Fruit fly (Drosophila melanogaster) whole organism, embryonic: ENCODE data around the gene Oscillin.

Experiments used
- Ada2b ChIP-seq: fragments of 200-800 bp; sonication (Bioruptor generic); IDR thresholded peaks from 2 replicates; pipeline ENCODE4 v1.3.6; 2022; ENCODE audit warnings: missing biosample characterization, missing genetic modification characterization
- Antp ChIP-seq: fragments of 200-800 bp; sonication (Bioruptor generic); optimal IDR thresholded peaks from 3 replicates; lab custom pipeline; 2016; ENCODE audit warnings: missing biosample characterization, missing genetic modification characterization
- CG10267 ChIP-seq: fragments of 200-800 bp; sonication (Bioruptor generic); optimal IDR thresholded peaks from 2 replicates; lab custom pipeline; 2018; ENCODE audit warnings: missing biosample characterization, mild to moderate bottlenecking, missing genetic modification characterization, moderate library complexity
- CG10321 ChIP-seq: fragments of 200-800 bp; sonication (Bioruptor generic); IDR thresholded peaks from 2 replicates; pipeline ENCODE4 v1.3.6; 2022; ENCODE audit warnings: missing biosample characterization, missing genetic modification characterization
- CG11398 ChIP-seq: fragments of 200-800 bp; sonication (Bioruptor generic); optimal IDR thresholded peaks from 2 replicates; lab custom pipeline; 2016; ENCODE audit warnings: missing biosample characterization, missing genetic modification characterization
- CG14710 ChIP-seq: fragments of 200-800 bp; sonication (Bioruptor generic); optimal IDR thresholded peaks from 3 replicates; lab custom pipeline; 2019; ENCODE audit warnings: missing biosample characterization, mild to moderate bottlenecking, missing genetic modification characterization, moderate library complexity
- CG14860 ChIP-seq: fragments of 200-800 bp; sonication (Bioruptor generic); IDR thresholded peaks from 3 replicates; pipeline ENCODE4 v1.3.6; 2022; ENCODE audit warnings: missing biosample characterization, missing genetic modification characterization; ENCODE audit not compliant: partially characterized antibody
- CG15601 ChIP-seq: fragments of 200-800 bp; sonication (Bioruptor generic); optimal IDR thresholded peaks from 3 replicates; lab custom pipeline; 2019; ENCODE audit warnings: missing biosample characterization, mild to moderate bottlenecking, missing genetic modification characterization, moderate library complexity
- CG16813 ChIP-seq: fragments of 200-800 bp; sonication (Bioruptor generic); IDR thresholded peaks from 3 replicates; pipeline ENCODE4 v1.3.6; 2022; ENCODE audit warnings: missing biosample characterization, missing genetic modification characterization; ENCODE audit not compliant: partially characterized antibody
- CG17568 ChIP-seq: fragments of 200-800 bp; sonication (Bioruptor generic); optimal IDR thresholded peaks from 2 replicates; lab custom pipeline; 2018; ENCODE audit warnings: missing biosample characterization, mild to moderate bottlenecking, missing genetic modification characterization, moderate library complexity
- CG18619 ChIP-seq: fragments of 200-800 bp; sonication (Bioruptor generic); optimal IDR thresholded peaks from 3 replicates; lab custom pipeline; 2017; ENCODE audit warnings: missing biosample characterization, mild to moderate bottlenecking, missing genetic modification characterization
- CG18764 ChIP-seq: fragments of 200-800 bp; sonication (Bioruptor generic); optimal IDR thresholded peaks from 3 replicates; lab custom pipeline; 2016; ENCODE audit warnings: missing biosample characterization, missing genetic modification characterization
- CG2889 ChIP-seq: fragments of 200-800 bp; sonication (Bioruptor generic); IDR thresholded peaks from 3 replicates; pipeline ENCODE4 v1.3.6; 2022; ENCODE audit warnings: missing biosample characterization, missing genetic modification characterization
- CG30403 ChIP-seq: fragments of 200-800 bp; sonication (Bioruptor generic); optimal IDR thresholded peaks from 3 replicates; lab custom pipeline; 2016; ENCODE audit warnings: missing biosample characterization, missing genetic modification characterization
- CG31388 ChIP-seq: fragments of 200-800 bp; sonication (Bioruptor generic); optimal IDR thresholded peaks from 2 replicates; lab custom pipeline; 2016; ENCODE audit warnings: missing biosample characterization, missing genetic modification characterization
- CG34422 ChIP-seq: fragments of 200-800 bp; sonication (Bioruptor generic); IDR thresholded peaks from 3 replicates; pipeline ENCODE4 v1.3.6; 2022; ENCODE audit warnings: missing biosample characterization, missing genetic modification characterization
- CG4854 ChIP-seq: fragments of 200-800 bp; sonication (Bioruptor generic); optimal IDR thresholded peaks from 2 replicates; lab custom pipeline; 2016; ENCODE audit warnings: missing biosample characterization, missing genetic modification characterization, inconsistent platforms
- CG6689 ChIP-seq: fragments of 200-800 bp; sonication (Bioruptor generic); IDR thresholded peaks from 2 replicates; pipeline ENCODE4 v1.3.6; 2022; ENCODE audit warnings: missing biosample characterization, missing genetic modification characterization
- CG6854 ChIP-seq: fragments of 200-800 bp; sonication (Bioruptor generic); optimal IDR thresholded peaks from 3 replicates; lab custom pipeline; 2017; ENCODE audit warnings: missing biosample characterization, mild to moderate bottlenecking, missing genetic modification characterization
- CG7357 ChIP-seq: fragments of 200-800 bp; sonication (Bioruptor generic); IDR thresholded peaks from 3 replicates; pipeline ENCODE4 v1.3.6; 2022; ENCODE audit warnings: missing biosample characterization, missing genetic modification characterization
- CG7372 ChIP-seq: fragments of 200-800 bp; sonication (Bioruptor generic); IDR thresholded peaks from 2 replicates; pipeline ENCODE4 v1.3.6; 2022; ENCODE audit warnings: missing biosample characterization, missing genetic modification characterization
- CG9609 ChIP-seq: fragments of 200-800 bp; sonication (Bioruptor generic); optimal IDR thresholded peaks from 3 replicates; lab custom pipeline; 2016; ENCODE audit warnings: missing biosample characterization, missing genetic modification characterization
- CHES-1-like ChIP-seq: fragments of 200-800 bp; sonication (Bioruptor generic); optimal IDR thresholded peaks from 2 replicates; lab custom pipeline; 2016; ENCODE audit warnings: missing biosample characterization, missing genetic modification characterization
- Dref ChIP-seq: fragments of 200-800 bp; sonication (Bioruptor generic); IDR thresholded peaks from 2 replicates; pipeline ENCODE4 v1.3.6; 2022; ENCODE audit warnings: missing biosample characterization, missing genetic modification characterization
- Drgx ChIP-seq: fragments of 200-800 bp; sonication (Bioruptor generic); IDR thresholded peaks from 2 replicates; pipeline ENCODE4 v1.3.6; 2022; ENCODE audit warnings: missing biosample characterization, missing genetic modification characterization
- HLHmδ ChIP-seq: fragments of 200-800 bp; sonication (Bioruptor generic); optimal IDR thresholded peaks from 2 replicates; lab custom pipeline; 2018; ENCODE audit warnings: missing biosample characterization, mild to moderate bottlenecking, missing genetic modification characterization, moderate library complexity
- Hr78 ChIP-seq, 2 experiments: fragments of 200-800 bp in 1 of 2; fragments of >200 bp in 1 of 2; sonication (Bioruptor generic) in 1 of 2; optimal IDR thresholded peaks; 2 replicates each; lab custom pipeline; 2017 to 2019; ENCODE audit warnings: missing biosample characterization in 2 of 2, missing genetic modification characterization in 2 of 2, mild to moderate bottlenecking in 1 of 2, moderate library complexity in 1 of 2
- Myb ChIP-seq: fragments of 200-800 bp; sonication (Bioruptor generic); optimal IDR thresholded peaks from 2 replicates; lab custom pipeline; 2016; ENCODE audit warnings: missing biosample characterization, missing genetic modification characterization
- NFAT ChIP-seq: fragments of 200-800 bp; sonication (Bioruptor generic); IDR thresholded peaks from 2 replicates; pipeline ENCODE4 v1.3.6; 2022; ENCODE audit warnings: missing biosample characterization, missing genetic modification characterization
- Ravus ChIP-seq: fragments of 200-800 bp; sonication (Bioruptor generic); IDR thresholded peaks from 2 replicates; pipeline ENCODE4 v1.3.6; 2022; ENCODE audit warnings: missing biosample characterization, missing genetic modification characterization
- Six4 ChIP-seq: fragments of 200-800 bp; sonication (Bioruptor generic); optimal IDR thresholded peaks from 2 replicates; lab custom pipeline; 2016; ENCODE audit warnings: missing biosample characterization, missing genetic modification characterization
- Sry-δ ChIP-seq: fragments of 200-800 bp; sonication (Bioruptor generic); optimal IDR thresholded peaks from 2 replicates; lab custom pipeline; 2016; ENCODE audit warnings: missing biosample characterization, missing genetic modification characterization
- Stat92E ChIP-seq, 3 experiments: fragments of >200 bp in 2 of 3; fragments of 200-800 bp in 1 of 3; sonication (Bioruptor generic) in 1 of 3; optimal IDR thresholded peaks; 2 replicates each; lab custom pipeline; 2017 to 2019; ENCODE audit warnings: missing biosample characterization in 3 of 3, missing genetic modification characterization in 3 of 3, mild to moderate bottlenecking in 1 of 3, moderate library complexity in 1 of 3
- bigmax ChIP-seq: fragments of 200-800 bp; sonication (Bioruptor generic); optimal IDR thresholded peaks from 2 replicates; lab custom pipeline; 2018; ENCODE audit warnings: missing biosample characterization, mild to moderate bottlenecking, missing genetic modification characterization
- chm ChIP-seq: fragments of 200-800 bp; sonication (Bioruptor generic); IDR thresholded peaks from 2 replicates; pipeline ENCODE4 v1.3.6; 2022; ENCODE audit warnings: missing biosample characterization, missing genetic modification characterization
- cwo ChIP-seq: fragments of 200-800 bp; sonication (Bioruptor generic); optimal IDR thresholded peaks from 3 replicates; lab custom pipeline; 2017; ENCODE audit warnings: missing biosample characterization, missing genetic modification characterization, mild to moderate bottlenecking, moderate library complexity, missing genetic modification reagents
- eve ChIP-seq, 2 experiments: fragments of >200 bp; optimal IDR thresholded peaks; 2 replicates each; lab custom pipeline; 2017; ENCODE audit warnings: missing biosample characterization in 2 of 2, missing genetic modification characterization in 2 of 2
- hbn ChIP-seq: fragments of 200-800 bp; sonication (Bioruptor generic); IDR thresholded peaks from 2 replicates; pipeline ENCODE4 v1.3.6; 2022; ENCODE audit warnings: missing biosample characterization, missing genetic modification characterization; ENCODE audit not compliant: partially characterized antibody
- jumu ChIP-seq: fragments of 200-800 bp; sonication (Bioruptor generic); optimal IDR thresholded peaks from 3 replicates; lab custom pipeline; 2016; ENCODE audit warnings: missing biosample characterization, missing genetic modification characterization
- ken ChIP-seq: fragments of 200-800 bp; sonication (Bioruptor generic); IDR thresholded peaks from 3 replicates; pipeline ENCODE4 v1.3.6; 2022; ENCODE audit warnings: missing biosample characterization, missing genetic modification characterization
- lbe ChIP-seq: fragments of 200-800 bp; sonication (Bioruptor generic); optimal IDR thresholded peaks from 2 replicates; lab custom pipeline; 2016; ENCODE audit warnings: missing biosample characterization, mild to moderate bottlenecking, missing genetic modification characterization
- pros ChIP-seq: fragments of 200-800 bp; sonication (Bioruptor generic); optimal IDR thresholded peaks from 3 replicates; lab custom pipeline; 2019; ENCODE audit warnings: missing biosample characterization, mild to moderate bottlenecking, missing genetic modification characterization, moderate library complexity
- pum ChIP-seq: fragments of 200-800 bp; sonication (Bioruptor generic); optimal IDR thresholded peaks from 2 replicates; lab custom pipeline; 2016; ENCODE audit warnings: missing biosample characterization, missing genetic modification characterization
- pzg ChIP-seq: fragments of 200-800 bp; sonication (Bioruptor generic); optimal IDR thresholded peaks from 3 replicates; lab custom pipeline; 2018; ENCODE audit warnings: missing biosample characterization, mild to moderate bottlenecking, missing genetic modification characterization, moderate library complexity
- sima ChIP-seq: fragments of 200-800 bp; sonication (Bioruptor generic); optimal IDR thresholded peaks from 2 replicates; lab custom pipeline; 2016; ENCODE audit warnings: missing biosample characterization, missing genetic modification characterization
- ssp ChIP-seq: fragments of 200-800 bp; sonication (Bioruptor generic); IDR thresholded peaks from 2 replicates; pipeline ENCODE4 v1.3.6; 2022; ENCODE audit warnings: missing biosample characterization, missing genetic modification characterization
- tx ChIP-seq: fragments of 200-800 bp; sonication (Bioruptor generic); optimal IDR thresholded peaks from 2 replicates; lab custom pipeline; 2016; ENCODE audit warnings: missing biosample characterization, missing genetic modification characterization
- zen2 ChIP-seq: fragments of 200-800 bp; sonication (Bioruptor generic); IDR thresholded peaks from 3 replicates; pipeline ENCODE4 v1.3.6; 2022; ENCODE audit warnings: missing biosample characterization, missing genetic modification characterization; ENCODE audit not compliant: partially characterized antibody
- zfh2 ChIP-seq: fragments of 200-800 bp; sonication (Bioruptor generic); optimal IDR thresholded peaks from 2 replicates; lab custom pipeline; 2016; ENCODE audit warnings: missing biosample characterization, missing genetic modification characterization

Oscillin gene

DNA sequence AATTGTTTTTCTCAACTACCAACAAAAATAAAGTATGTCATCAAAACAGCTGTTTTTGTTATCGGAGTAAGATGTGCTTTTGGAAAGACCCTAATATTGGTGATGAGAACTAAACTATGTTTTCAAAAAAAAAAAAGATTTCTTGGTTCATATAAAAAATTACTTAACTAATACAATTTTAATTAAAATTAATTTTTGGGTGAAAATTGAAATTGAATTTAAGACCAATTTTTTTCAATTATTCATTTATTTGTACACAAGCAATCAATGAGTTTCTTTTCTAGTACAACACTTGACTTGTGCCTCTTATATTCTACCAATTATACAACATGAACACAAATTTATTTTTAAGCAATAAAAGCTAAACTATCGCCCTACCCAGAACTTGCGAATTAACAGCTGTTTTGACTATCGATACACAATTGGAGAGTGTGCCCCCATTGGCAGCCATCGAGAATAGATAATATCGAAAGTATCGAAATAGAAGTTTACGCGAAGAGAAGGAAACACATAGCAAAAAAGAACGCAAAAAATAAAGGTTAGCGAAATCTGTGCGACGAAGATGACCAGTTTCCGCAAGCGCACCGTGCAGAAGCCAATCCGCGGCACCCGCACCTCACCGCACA lies 22.9 kb upstream of the Oscillin start, which contains the start of the genes Vps52 and Elp4 (continued):
- TF ChIP-seq CG11398 (GFP tag; lab: Kevin White, UChicago): no peak
- peak; percentile 75 for TF ChIP-seq CG10267 (tag; lab: Kevin White, UChicago)
- peak; percentile 40 for TF ChIP-seq cwo
- TF ChIP-seq chm (GFP tag; lab: Robert Waterston, UW): no peak
- peak; percentile 67 for TF ChIP-seq CG18764 (GFP tag; lab: Kevin White, UChicago)
- TF ChIP-seq zfh2 (GFP tag; lab: Kevin White, UChicago): peak; percentile 64
- TF ChIP-seq pum: peak; percentile 36
- peak; percentile 56; the same call in 1 of the 3 replicates for TF ChIP-seq ken (GFP tag; lab: Robert Waterston, UW)
- TF ChIP-seq CG6689: peak; percentile 81
- no peak; the same call in 1 of the 2 replicates for TF ChIP-seq Ravus (GFP tag; lab: Robert Waterston, UW)
- TF ChIP-seq CG14710 (tag; lab: Kevin White, UChicago): peak; percentile 99
- no peak for TF ChIP-seq pros (GFP tag; lab: Kevin White, UChicago)
- no peak for TF ChIP-seq sima (GFP tag; lab: Kevin White, UChicago)
- no peak for TF ChIP-seq eve (GFP tag; optimal IDR thresholded peaks at IDR 0.05; lab: Kevin White, UChicago)
- peak; percentile 91 for TF ChIP-seq CG30403 (GFP tag; lab: Kevin White, UChicago)
- peak; percentile 69 for TF ChIP-seq CG15601 (tag; lab: Kevin White, UChicago)
- 0 out of 3 replicates have a peak, but pooled peaks have one; percentile 32 for TF ChIP-seq CG7357
- peak; percentile 73 for TF ChIP-seq CG7372
- peak; percentile 73 for TF ChIP-seq CG16813 (GFP tag; lab: Robert Waterston, UW)
- TF ChIP-seq CG4854 (GFP tag; lab: Kevin White, UChicago): peak; percentile 53
- no peak for TF ChIP-seq lbe (GFP tag; lab: Kevin White, UChicago)
- no peak for TF ChIP-seq CG17568 (GFP tag; lab: Kevin White, UChicago)
- peak; percentile 50 for TF ChIP-seq pzg (GFP tag; lab: Kevin White, UChicago)
- TF ChIP-seq tx (GFP tag; lab: Kevin White, UChicago): peak; percentile 17
- peak; percentile 67 for TF ChIP-seq CG18619 (GFP tag; lab: Kevin White, UChicago)
- no peak for TF ChIP-seq bigmax (GFP tag; lab: Kevin White, UChicago)
- TF ChIP-seq Stat92E (GFP tag; optimal IDR thresholded peaks at IDR 0.05; lab: Kevin White, UChicago): no peak
- TF ChIP-seq Antp (GFP tag; lab: Kevin White, UChicago): peak; percentile 7
- peak; percentile 76 for TF ChIP-seq Sry-δ
- peak; percentile 63 for TF ChIP-seq NFAT (GFP tag; lab: Robert Waterston, UW)
- peak; percentile 56 for TF ChIP-seq Ada2b (GFP tag; lab: Robert Waterston, UW)
- TF ChIP-seq CG14860 (GFP tag; lab: Robert Waterston, UW): peak; percentile 72; the same call in 2 of the 3 replicates
- TF ChIP-seq CG34422 (GFP tag; lab: Robert Waterston, UW): peak; percentile 65; the same call in 1 of the 3 replicates
- no peak for TF ChIP-seq CG6854 (GFP tag; lab: Kevin White, UChicago)
- TF ChIP-seq jumu (GFP tag; lab: Kevin White, UChicago): no peak
- TF ChIP-seq CG31388 (GFP tag; lab: Kevin White, UChicago): peak; percentile 37
- TF ChIP-seq CG10321: no peak
- peak; percentile 57; the same call in 1 of the 2 replicates for TF ChIP-seq Drgx
- TF ChIP-seq hbn (GFP tag; lab: Robert Waterston, UW): peak; percentile 60; the same call in 1 of the 2 replicates
- peak; percentile 77 for TF ChIP-seq Six4 (GFP tag; lab: Kevin White, UChicago)
- TF ChIP-seq CG9609: peak; percentile 50
- TF ChIP-seq Myb (GFP tag; lab: Kevin White, UChicago): peak; percentile 12
- peak in 1 of 2 experiments; percentile 20 for TF ChIP-seq Hr78 (GFP tag; optimal IDR thresholded peaks at IDR 0.05; lab: Kevin White, UChicago)
- peak; percentile 80 for TF ChIP-seq ssp
- TF ChIP-seq Dref (GFP tag; lab: Robert Waterston, UW): peak; percentile 83
- TF ChIP-seq CG2889 (GFP tag; lab: Robert Waterston, UW): peak; percentile 47; the same call in 1 of the 3 replicates
- no peak for TF ChIP-seq HLHmδ (GFP tag; lab: Kevin White, UChicago)
- peak; percentile 64; the same call in 2 of the 3 replicates for TF ChIP-seq zen2 (GFP tag; lab: Robert Waterston, UW)
- TF ChIP-seq CHES-1-like (GFP tag; lab: Kevin White, UChicago): peak; percentile 44
